Worm (Caenorhabditis elegans): ENCODE measurements around the gene ugt-24.

Gene ugt-24

DNA sequence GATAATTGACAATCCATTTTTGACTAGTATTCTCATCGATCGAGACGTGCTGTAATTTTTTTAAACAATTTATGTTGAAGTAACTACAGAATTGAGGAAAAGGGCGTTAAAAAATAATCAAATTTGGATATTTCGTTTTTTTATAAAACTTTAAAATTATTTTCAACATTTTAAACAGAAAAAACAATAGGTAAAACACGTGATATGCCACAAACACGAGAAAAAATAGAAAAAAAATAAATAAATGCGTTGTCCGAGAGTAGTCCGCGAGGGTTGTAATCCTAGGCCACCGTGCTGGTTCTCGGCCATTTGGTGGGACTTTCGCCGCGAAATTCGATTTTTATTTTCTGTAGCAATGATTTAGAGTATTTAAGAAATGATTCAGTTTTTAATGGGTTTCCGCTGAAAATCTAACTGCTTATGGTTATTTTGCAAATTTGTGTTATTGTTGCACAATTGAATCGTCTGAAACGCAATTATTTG lies 4.2 kb downstream of the ugt-24 start, which contains the start of gene C49A9.10 (continued):
- peak; percentile 65 for TF ChIP-seq hmg-20 (GFP tag; IDR thresholded peaks at IDR 0.05)
- TF ChIP-seq aptf-3 (GFP tag; IDR thresholded peaks at IDR 0.05) = no peak
- TF ChIP-seq Y53F4B.3 (GFP tag; IDR thresholded peaks at IDR 0.05) = no peak
- TF ChIP-seq mcd-1 (GFP tag; IDR thresholded peaks at IDR 0.05) = peak; percentile 81
- no peak for TF ChIP-seq nhr-90 (tag; optimal IDR thresholded peaks at IDR 0.05)
- TF ChIP-seq pbrm-1 (GFP tag; IDR thresholded peaks at IDR 0.05) = peak; percentile 60; the same call in 1 of the 2 replicates
- TF ChIP-seq xnd-1 (tag; optimal IDR thresholded peaks at IDR 0.05) = peak; percentile 35
- peak; percentile 89 for TF ChIP-seq let-526 (GFP tag; IDR thresholded peaks at IDR 0.05)
- no peak for TF ChIP-seq ceh-58 (GFP tag; IDR thresholded peaks at IDR 0.05)
- no peak for TF ChIP-seq F39B2.1 (GFP tag; IDR thresholded peaks at IDR 0.05)
- TF ChIP-seq B0336.3 (GFP tag; IDR thresholded peaks at IDR 0.05) = no peak
- TF ChIP-seq ceh-27 (GFP tag; optimal IDR thresholded peaks at IDR 0.05) = peak; percentile 89
- no peak for TF ChIP-seq ztf-18 (tag; optimal IDR thresholded peaks at IDR 0.05)
- TF ChIP-seq unc-62 (GFP tag; optimal IDR thresholded peaks at IDR 0.05) = no peak
- no peak for TF ChIP-seq ama-1 (optimal IDR thresholded peaks at IDR 0.05)
- TF ChIP-seq ama-1 (GFP tag; optimal IDR thresholded peaks at IDR 0.05) = no peak
- TF ChIP-seq dox-1 (GFP tag; IDR thresholded peaks at IDR 0.05) = no peak; the same call in 1 of the 2 replicates
- TF ChIP-seq dpff-1 (tag; optimal IDR thresholded peaks at IDR 0.05) = no peak
- TF ChIP-seq Y95B8A.8 (GFP tag; IDR thresholded peaks at IDR 0.05) = no peak
- no peak for TF ChIP-seq Y67H2A.10 (GFP tag; conservative IDR thresholded peaks at IDR 0.05)
- peak; percentile 81 for TF ChIP-seq snpc-4 (GFP tag; optimal IDR thresholded peaks at IDR 0.05)
- TF ChIP-seq snpc-4 (tag; optimal IDR thresholded peaks at IDR 0.05) = peak; percentile 54 to 92 (median 88)
- TF ChIP-seq ekl-4 (GFP tag; IDR thresholded peaks at IDR 0.05) = peak; percentile 58; the same call in 1 of the 2 replicates
- TF ChIP-seq T26A5.8 (tag; optimal IDR thresholded peaks at IDR 0.05) = no peak
- TF ChIP-seq atf-7 (tag; optimal IDR thresholded peaks at IDR 0.05) = peak; percentile 53
- TF ChIP-seq B0035.1 (tag; optimal IDR thresholded peaks at IDR 0.05) = peak; percentile 27
- peak; percentile 68; the same call in 1 of the 2 replicates for TF ChIP-seq madf-3 (GFP tag; IDR thresholded peaks at IDR 0.05)
- peak; percentile 70 for TF ChIP-seq athp-1 (tag; optimal IDR thresholded peaks at IDR 0.05)
- peak; percentile 72 for TF ChIP-seq lir-1 (GFP tag; conservative IDR thresholded peaks at IDR 0.05)
- TF ChIP-seq dpl-1 (GFP tag; optimal IDR thresholded peaks at IDR 0.05) = peak; percentile 82
- no peak for TF ChIP-seq mes-4 (tag; optimal IDR thresholded peaks at IDR 0.05)
- TF ChIP-seq nfya-1 (tag; optimal IDR thresholded peaks at IDR 0.05; ENCODE audit: borderline replicate concordance, insufficient read depth) = no peak
- TF ChIP-seq attf-3 (GFP tag; conservative IDR thresholded peaks at IDR 0.05) = peak; percentile 51; the same call in 1 of the 2 replicates
- TF ChIP-seq fkh-3 (tag; optimal IDR thresholded peaks at IDR 0.05) = no peak
- peak; percentile 83 for TF ChIP-seq ztf-28 (GFP tag; IDR thresholded peaks at IDR 0.05)
- TF ChIP-seq snpc-1.3 (tag; optimal IDR thresholded peaks at IDR 0.05; ENCODE audit: insufficient read depth) = no peak
- peak; percentile 79 for TF ChIP-seq F22D6.2 (tag; optimal IDR thresholded peaks at IDR 0.05)
- TF ChIP-seq F55B11.4 (tag; optimal IDR thresholded peaks at IDR 0.05; ENCODE audit: borderline replicate concordance, insufficient read depth) = no peak
- TF ChIP-seq F49E8.2 (tag; optimal IDR thresholded peaks at IDR 0.05; ENCODE audit: insufficient read depth) = peak; percentile 48
- TF ChIP-seq hmg-1.2 (GFP tag; IDR thresholded peaks at IDR 0.05) = peak; percentile 29; the same call in 1 of the 2 replicates
- no peak for TF ChIP-seq B0019.2 (GFP tag; conservative IDR thresholded peaks at IDR 0.05)
- TF ChIP-seq ets-4 (GFP tag; optimal IDR thresholded peaks at IDR 0.05) = no peak
- peak; percentile 39; the same call in 1 of the 2 replicates for TF ChIP-seq C06A6.2 (GFP tag; conservative IDR thresholded peaks at IDR 0.05)
- TF ChIP-seq lin-26 (GFP tag; IDR thresholded peaks at IDR 0.05) = no peak
- no peak for TF ChIP-seq mxl-1 (tag; optimal IDR thresholded peaks at IDR 0.05)
- TF ChIP-seq D2030.7 (GFP tag; IDR thresholded peaks at IDR 0.05) = peak; percentile 45; the same call in 1 of the 2 replicates
- no peak for TF ChIP-seq bed-1 (GFP tag; IDR thresholded peaks at IDR 0.05)
- peak; percentile 31; the same call in 1 of the 2 replicates for TF ChIP-seq madf-8 (GFP tag; conservative IDR thresholded peaks at IDR 0.05)
- TF ChIP-seq ceh-40 (GFP tag; IDR thresholded peaks at IDR 0.05) = no peak
